Worm (Caenorhabditis elegans): Measurements from ENCODE around the gene C08G5.7.

DNA sequence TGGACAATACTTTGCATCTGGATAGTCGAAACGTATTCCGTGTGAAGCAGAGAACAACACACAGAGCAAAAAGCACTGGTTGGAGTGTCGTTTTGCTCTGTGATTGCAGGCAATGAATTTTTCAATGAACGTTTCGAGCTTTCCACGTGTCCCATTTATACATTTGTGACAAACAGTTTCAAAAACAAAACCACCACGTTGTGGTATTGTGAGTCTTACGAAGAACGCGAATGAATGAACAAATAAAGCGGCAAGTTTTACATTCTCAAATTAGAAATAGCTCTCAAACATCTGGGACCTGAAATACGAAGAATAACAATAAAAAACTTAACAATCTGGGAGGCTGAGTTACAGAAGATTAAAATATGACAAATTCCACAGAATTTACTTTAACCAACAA is 26.7 kb upstream of the C08G5.7 start, which contains the start of gene F46F5.1:
- no peak for TF ChIP-seq fos-1 (tag; optimal IDR thresholded peaks at IDR 0.05)
- TF ChIP-seq R02D3.7 (tag; optimal IDR thresholded peaks at IDR 0.05) = no peak
- TF ChIP-seq blmp-1 (tag; optimal IDR thresholded peaks at IDR 0.05; ENCODE audit: insufficient read depth) = no peak
- no peak for TF ChIP-seq gmeb-1 (tag; optimal IDR thresholded peaks at IDR 0.05)
- TF ChIP-seq snpc-4 (tag; optimal IDR thresholded peaks at IDR 0.05) = no peak
- TF ChIP-seq lin-39 (tag; optimal IDR thresholded peaks at IDR 0.05) = no peak
- TF ChIP-seq nhr-237 (tag; optimal IDR thresholded peaks at IDR 0.05) = no peak
- no peak for TF ChIP-seq unc-62 (GFP tag; optimal IDR thresholded peaks at IDR 0.05)
